Fruit fly (Drosophila melanogaster) whole organism, pupa: Measurements from ENCODE around the gene CG2104.

Source experiments
- CG10348 ChIP-seq: fragments of 200-800 bp; sonication (Bioruptor generic); IDR thresholded peaks from 2 replicates; pipeline ENCODE4 v1.3.6; 2022; ENCODE audit warnings: missing biosample characterization, missing genetic modification characterization
- CG12605 ChIP-seq: fragments of 200-800 bp; sonication (Bioruptor generic); IDR thresholded peaks from 2 replicates; pipeline ENCODE4 v1.3.6; 2022; ENCODE audit warnings: missing biosample characterization, missing genetic modification characterization
- CG13204 ChIP-seq: fragments of 200-800 bp; sonication (Bioruptor generic); optimal IDR thresholded peaks from 2 replicates; lab custom pipeline; 2018; ENCODE audit warnings: missing biosample characterization, mild to moderate bottlenecking, missing genetic modification characterization, moderate library complexity
- CG14655 ChIP-seq: fragments of 200-800 bp; sonication (Bioruptor generic); optimal IDR thresholded peaks from 3 replicates; lab custom pipeline; 2017; ENCODE audit warnings: mild to moderate bottlenecking, missing biosample characterization, missing genetic modification reagents, missing genetic modification characterization
- CG15710 ChIP-seq: fragments of 200-800 bp; sonication (Bioruptor generic); optimal IDR thresholded peaks from 2 replicates; lab custom pipeline; 2018; ENCODE audit warnings: missing biosample characterization, mild to moderate bottlenecking, missing genetic modification characterization, moderate library complexity
- CG17806 ChIP-seq: fragments of 200-800 bp; sonication (Bioruptor generic); optimal IDR thresholded peaks from 2 replicates; lab custom pipeline; 2018; ENCODE audit warnings: missing biosample characterization, mild to moderate bottlenecking, missing genetic modification characterization, moderate library complexity
- CG32121 ChIP-seq: fragments of 200-800 bp; sonication (Bioruptor generic); IDR thresholded peaks from 2 replicates; pipeline ENCODE4 v1.3.6; 2022; ENCODE audit warnings: missing biosample characterization, missing genetic modification characterization
- CG34367 ChIP-seq: fragments of 200-800 bp; sonication (Bioruptor generic); optimal IDR thresholded peaks from 2 replicates; lab custom pipeline; 2018; ENCODE audit warnings: missing biosample characterization, mild to moderate bottlenecking, missing genetic modification characterization
- CG4496 ChIP-seq: fragments of 200-800 bp; sonication (Bioruptor generic); IDR thresholded peaks from 3 replicates; pipeline ENCODE4 v1.3.6; 2022; ENCODE audit warnings: missing biosample characterization, missing genetic modification characterization
- CG8159 ChIP-seq: fragments of 200-800 bp; sonication (Bioruptor generic); optimal IDR thresholded peaks from 3 replicates; lab custom pipeline; 2018; ENCODE audit warnings: missing biosample characterization, mild to moderate bottlenecking, missing genetic modification characterization, moderate library complexity
- CG8301 ChIP-seq: fragments of 200-800 bp; sonication (Bioruptor generic); optimal IDR thresholded peaks from 2 replicates; lab custom pipeline; 2018; ENCODE audit warnings: missing biosample characterization, mild to moderate bottlenecking, missing genetic modification characterization
- CG9948 ChIP-seq: fragments of 200-800 bp; sonication (Bioruptor generic); optimal IDR thresholded peaks from 2 replicates; lab custom pipeline; 2018; ENCODE audit warnings: missing biosample characterization, mild to moderate bottlenecking, missing genetic modification characterization, moderate library complexity
- D1 ChIP-seq: fragments of 200-800 bp; sonication (Bioruptor generic); optimal IDR thresholded peaks from 2 replicates; lab custom pipeline; 2018; ENCODE audit warnings: missing biosample characterization, mild to moderate bottlenecking, missing genetic modification characterization, moderate library complexity
- EcR ChIP-seq: fragments of 200-800 bp; sonication (Bioruptor generic); optimal IDR thresholded peaks from 3 replicates; lab custom pipeline; 2019; ENCODE audit warnings: missing biosample characterization, missing genetic modification characterization, mild to moderate bottlenecking, moderate library complexity, missing genetic modification reagents
- Ets98B ChIP-seq: fragments of 200-800 bp; sonication (Bioruptor generic); IDR thresholded peaks from 2 replicates; pipeline ENCODE4 v1.3.6; 2022; ENCODE audit warnings: missing biosample characterization, missing genetic modification characterization
- Pif1A ChIP-seq: fragments of 200-800 bp; sonication (Bioruptor generic); optimal IDR thresholded peaks from 3 replicates; lab custom pipeline; 2016; ENCODE audit warnings: missing biosample characterization, missing genetic modification characterization
- Pif1B ChIP-seq: fragments of 200-800 bp; sonication (Bioruptor generic); optimal IDR thresholded peaks from 3 replicates; lab custom pipeline; 2016; ENCODE audit warnings: missing biosample characterization, missing genetic modification characterization
- Snoo ChIP-seq: fragments of 200-800 bp; sonication (Bioruptor generic); optimal IDR thresholded peaks from 3 replicates; lab custom pipeline; 2017; ENCODE audit warnings: missing biosample characterization, mild to moderate bottlenecking, missing genetic modification characterization, inconsistent platforms
- fd96Ca ChIP-seq: fragments of 200-800 bp; sonication (Bioruptor generic); IDR thresholded peaks from 3 replicates; pipeline ENCODE4 v1.3.6; 2022; ENCODE audit warnings: missing biosample characterization, missing genetic modification characterization
- gl ChIP-seq: fragments of 200-800 bp; sonication (Bioruptor generic); optimal IDR thresholded peaks from 2 replicates; lab custom pipeline; 2018; ENCODE audit warnings: missing biosample characterization, mild to moderate bottlenecking, missing genetic modification characterization
- rn ChIP-seq: fragments of 200-800 bp; sonication (Bioruptor generic); IDR thresholded peaks from 2 replicates; pipeline ENCODE4 v1.3.6; 2022; ENCODE audit warnings: missing biosample characterization, missing genetic modification characterization

CG2104 gene

dm6 chr3R:5696384-5696783, 3.3 kb upstream of the CG2104 start:
- peak; percentile 29; the same call in 1 of the 3 replicates for TF ChIP-seq CG4496 (GFP tag; lab: Robert Waterston, UW)
- TF ChIP-seq Ets98B = no peak

DNA sequence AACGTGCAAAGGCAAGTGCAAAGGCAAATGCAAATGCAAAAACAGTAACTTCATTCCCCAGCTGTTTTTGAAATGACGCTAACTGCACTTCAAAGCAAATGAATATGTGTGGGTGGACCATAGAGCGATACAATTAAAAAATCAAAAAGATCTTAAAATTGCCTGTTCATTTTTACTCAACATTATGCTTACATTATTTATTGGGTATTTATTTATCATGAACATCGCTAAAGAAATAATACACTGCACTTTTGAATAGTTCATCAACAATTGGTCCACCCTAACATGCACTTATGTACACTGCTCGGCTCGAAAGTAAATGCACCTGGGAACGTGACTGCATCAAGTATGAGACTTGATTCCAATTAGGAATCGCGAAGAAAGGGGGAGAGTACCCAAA, 1.4 kb upstream of the CG2104 start:
- TF ChIP-seq gl (tag; lab: Kevin White, UChicago) (no peak), Pif1A (GFP tag; lab: Kevin White, UChicago) (peak; percentile 76), CG8159 (tag; lab: Kevin White, UChicago) (peak; percentile 84), D1 (tag; lab: Kevin White, UChicago) (no peak), CG4496 (GFP tag; lab: Robert Waterston, UW) (peak; percentile 89), CG9948 (no peak), Pif1B (GFP tag; lab: Kevin White, UChicago) (peak; percentile 36), CG15710 (peak; percentile 40), fd96Ca (GFP tag; lab: Robert Waterston, UW) (peak; percentile 62; the same call in 2 of the 3 replicates), CG14655 (GFP tag; lab: Kevin White, UChicago) (peak; percentile 61), CG13204 (GFP tag; lab: Kevin White, UChicago) (no peak), CG8301 (peak; percentile 78), CG12605 (GFP tag; lab: Robert Waterston, UW) (peak; percentile 81), Snoo (tag; lab: Kevin White, UChicago) (peak; percentile 11), CG10348 (GFP tag; lab: Robert Waterston, UW) (no peak), rn (0 out of 2 replicates have a peak, but pooled peaks have one; percentile 22), Ets98B (peak; percentile 84), CG17806 (tag; lab: Kevin White, UChicago) (no peak), EcR (no peak), CG34367 (tag; lab: Kevin White, UChicago) (peak; percentile 49), CG32121 (peak; percentile 81)
- TF ChIP-seq, all 21 proteins: peak for 14

DNA sequence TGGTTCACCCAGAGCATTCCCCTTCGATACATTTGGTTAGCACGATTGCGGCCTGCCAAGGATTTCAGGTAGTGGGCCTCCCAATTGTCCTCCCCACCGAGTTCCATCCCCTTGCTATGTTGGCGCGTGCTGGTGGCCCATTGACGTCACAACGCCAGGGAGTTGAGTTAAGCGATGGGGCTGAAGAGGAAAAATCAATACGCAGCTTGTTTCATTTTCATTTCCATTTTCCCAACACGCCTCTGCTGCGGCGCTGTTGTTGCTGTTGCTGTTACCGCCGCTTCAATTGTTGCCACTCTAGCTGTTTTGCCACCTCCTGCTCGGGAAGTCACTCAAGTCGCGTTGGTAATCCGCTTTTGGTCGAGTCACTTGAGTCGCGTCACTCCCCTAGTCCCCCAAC, 2.0 kb downstream of the CG2104 start:
- TF ChIP-seq CG32121 (no peak), CG14655 (GFP tag; lab: Kevin White, UChicago) (no peak), CG12605 (GFP tag; lab: Robert Waterston, UW) (no peak), CG17806 (tag; lab: Kevin White, UChicago) (no peak), CG8301 (no peak), EcR (no peak), D1 (tag; lab: Kevin White, UChicago) (no peak), Pif1A (GFP tag; lab: Kevin White, UChicago) (no peak), CG10348 (GFP tag; lab: Robert Waterston, UW) (no peak)
- TF ChIP-seq, all 21 proteins: peak for 0

DNA sequence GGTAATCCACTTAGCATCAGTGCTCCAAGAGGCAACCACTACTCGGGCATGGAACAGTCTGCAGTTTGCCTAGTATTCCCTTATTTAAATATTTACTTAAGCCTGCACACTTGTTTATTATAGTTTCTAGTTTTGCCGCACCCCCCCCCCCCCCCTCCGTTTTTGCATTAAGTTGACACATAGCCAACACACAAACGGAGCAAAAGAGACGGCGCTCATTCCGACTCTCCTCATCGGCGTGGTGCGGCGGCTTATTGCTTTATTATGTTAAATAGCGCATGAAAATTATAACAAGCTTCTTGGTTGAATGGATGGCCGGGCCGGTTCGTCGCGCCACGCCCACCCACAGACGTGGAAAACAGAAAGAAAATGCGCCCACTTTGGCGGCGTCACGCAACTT, 3.5 kb downstream of the CG2104 start:
- no peak for TF ChIP-seq D1 (tag; lab: Kevin White, UChicago)
- TF ChIP-seq rn = no peak
- TF ChIP-seq Ets98B = no peak
- TF ChIP-seq CG9948 = no peak
- no peak for TF ChIP-seq CG34367 (tag; lab: Kevin White, UChicago)
- TF ChIP-seq CG12605 (GFP tag; lab: Robert Waterston, UW) = no peak
- no peak for TF ChIP-seq CG8159 (tag; lab: Kevin White, UChicago)
- TF ChIP-seq Pif1B (GFP tag; lab: Kevin White, UChicago) = no peak
- no peak for TF ChIP-seq EcR
- TF ChIP-seq CG17806 (tag; lab: Kevin White, UChicago) = no peak
- TF ChIP-seq gl (tag; lab: Kevin White, UChicago) = no peak
- TF ChIP-seq CG10348 (GFP tag; lab: Robert Waterston, UW) = no peak
- TF ChIP-seq fd96Ca (GFP tag; lab: Robert Waterston, UW) = no peak
- no peak for TF ChIP-seq CG32121
- TF ChIP-seq CG14655 (GFP tag; lab: Kevin White, UChicago) = no peak
- TF ChIP-seq Pif1A (GFP tag; lab: Kevin White, UChicago) = no peak
- no peak for TF ChIP-seq CG8301

DNA sequence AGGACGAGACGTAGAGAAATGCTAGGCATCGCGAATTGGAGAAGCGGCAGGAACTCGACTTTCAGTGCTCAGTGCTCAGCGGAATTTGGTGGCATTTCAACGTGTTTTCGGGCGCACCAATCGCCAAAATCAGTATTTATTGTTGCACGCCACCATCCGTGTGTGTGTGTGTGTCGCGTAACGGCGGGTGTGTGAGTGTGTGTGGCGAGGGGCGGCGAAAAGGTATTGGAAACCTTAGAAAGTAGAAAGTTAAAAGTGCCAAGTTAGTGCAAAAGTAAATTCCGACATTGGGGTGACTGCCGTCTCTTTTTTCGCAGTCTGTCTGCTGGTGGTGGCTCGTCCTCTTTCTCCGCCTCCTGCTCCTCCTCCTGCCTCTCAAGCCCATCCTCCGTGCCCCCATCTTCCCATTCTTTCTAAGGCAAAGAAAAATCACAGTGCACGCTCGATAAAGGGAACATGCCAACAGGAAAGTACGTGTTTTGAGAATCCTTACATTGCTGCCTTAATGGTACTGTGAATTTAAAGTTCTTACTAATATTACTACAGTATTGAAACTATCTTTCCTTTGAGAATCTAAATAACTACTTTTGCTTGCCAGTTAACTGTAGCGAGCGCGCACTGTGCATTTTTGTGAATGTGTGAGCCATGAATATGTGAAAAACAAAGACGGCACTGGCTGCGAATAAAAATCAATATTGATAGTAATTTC, 6.9 kb downstream of the CG2104 start:
- TF ChIP-seq CG17806 (tag; lab: Kevin White, UChicago) (peak; percentile 37), CG4496 (GFP tag; lab: Robert Waterston, UW) (no peak; the same call in 2 of the 3 replicates), Snoo (tag; lab: Kevin White, UChicago) (no peak), CG9948 (peak; percentile 38), CG34367 (tag; lab: Kevin White, UChicago) (peak; percentile 28), CG32121 (no peak), CG15710 (peak; percentile 45), Pif1B (GFP tag; lab: Kevin White, UChicago) (no peak), gl (tag; lab: Kevin White, UChicago) (no peak), EcR (no peak), D1 (tag; lab: Kevin White, UChicago) (no peak), CG8301 (peak; percentile 31), CG12605 (GFP tag; lab: Robert Waterston, UW) (no peak), CG13204 (GFP tag; lab: Kevin White, UChicago) (no peak), Pif1A (GFP tag; lab: Kevin White, UChicago) (peak; percentile 32), CG14655 (GFP tag; lab: Kevin White, UChicago) (peak; percentile 33), fd96Ca (GFP tag; lab: Robert Waterston, UW) (no peak), CG8159 (tag; lab: Kevin White, UChicago) (peak; percentile 60), Ets98B (0 out of 2 replicates have a peak, but pooled peaks have one; percentile 24), CG10348 (GFP tag; lab: Robert Waterston, UW) (no peak), rn (no peak)
